Fruit fly (Drosophila melanogaster): ENCODE results near the gene rg.

rg gene

dm6 chrX:5083647-5084096, 1.9 kb upstream of the rg start (continued):
- TF ChIP-seq sna (GFP tag; IDR thresholded peaks at IDR 0.05; ENCODE audit: partially characterized antibody) (no peak), btn (GFP tag; optimal IDR thresholded peaks at IDR 0.05) (peak; percentile 87), Eip74EF (GFP tag; optimal IDR thresholded peaks at IDR 0.05) (peak in 1 of 2 experiments; percentile 88), pfk (GFP tag; optimal IDR thresholded peaks at IDR 0.05) (peak; percentile 26), Myb (GFP tag; optimal IDR thresholded peaks at IDR 0.05) (peak; percentile 81), hkb (optimal IDR thresholded peaks at IDR 0.05) (no peak), hkb (GFP tag; IDR thresholded peaks at IDR 0.05) (peak; percentile 98), Opbp (GFP tag; IDR thresholded peaks at IDR 0.05; ENCODE audit: partially characterized antibody) (no peak), CG7556 (GFP tag; optimal IDR thresholded peaks at IDR 0.05) (peak; percentile 94), prd (optimal IDR thresholded peaks at IDR 0.05) (no peak), prd (GFP tag; IDR thresholded peaks at IDR 0.05) (peak; percentile 98), so (GFP tag; IDR thresholded peaks at IDR 0.05) (peak; percentile 97), CG9932 (GFP tag; IDR thresholded peaks at IDR 0.05) (peak; percentile 95), zfh2 (GFP tag; optimal IDR thresholded peaks at IDR 0.05) (peak; percentile 91), p53 (GFP tag; optimal IDR thresholded peaks at IDR 0.05) (peak; percentile 82), Hr39 (optimal IDR thresholded peaks at IDR 0.05) (no peak), Hey (tag; optimal IDR thresholded peaks at IDR 0.05) (peak; percentile 53), Chrac-16 (GFP tag; optimal IDR thresholded peaks at IDR 0.05) (peak; percentile 90), D19A (tag; optimal IDR thresholded peaks at IDR 0.05) (peak; percentile 78), CG8944 (GFP tag; optimal IDR thresholded peaks at IDR 0.05) (peak; percentile 88), tin (GFP tag; optimal IDR thresholded peaks at IDR 0.05) (peak; percentile 93), CrebB (tag; optimal IDR thresholded peaks at IDR 0.05) (peak; percentile 91), gsb (GFP tag; IDR thresholded peaks at IDR 0.05) (peak; percentile 93), sc (optimal IDR thresholded peaks at IDR 0.05) (no peak), sc (GFP tag; optimal IDR thresholded peaks at IDR 0.05) (peak; percentile 80), Dad (GFP tag; optimal IDR thresholded peaks at IDR 0.05) (peak; percentile 95), HLHmδ (GFP tag; optimal IDR thresholded peaks at IDR 0.05) (peak; percentile 32), fd102C (GFP tag; optimal IDR thresholded peaks at IDR 0.05) (peak; percentile 40), Jarid2 (GFP tag; optimal IDR thresholded peaks at IDR 0.05) (peak; percentile 72), phol (tag; optimal IDR thresholded peaks at IDR 0.05) (peak; percentile 90), Mes4 (GFP tag; optimal IDR thresholded peaks at IDR 0.05) (peak; percentile 92), CG10147 (GFP tag; optimal IDR thresholded peaks at IDR 0.05) (peak; percentile 74), CG5953 (GFP tag; IDR thresholded peaks at IDR 0.05) (peak; percentile 97), bbx (GFP tag; IDR thresholded peaks at IDR 0.05; ENCODE audit: partially characterized antibody) (peak; percentile 47; the same call in 1 of the 2 replicates), CG7987 (GFP tag; optimal IDR thresholded peaks at IDR 0.05) (peak; percentile 85), CG13894 (tag; optimal IDR thresholded peaks at IDR 0.05) (peak; percentile 88), CG10209 (GFP tag; optimal IDR thresholded peaks at IDR 0.05) (peak; percentile 95), ind (GFP tag; optimal IDR thresholded peaks at IDR 0.05) (peak; percentile 92), run (tag; optimal IDR thresholded peaks at IDR 0.05) (peak; percentile 78), maf-S (GFP tag; optimal IDR thresholded peaks at IDR 0.05) (peak; percentile 93), CG6813 (GFP tag; optimal IDR thresholded peaks at IDR 0.05) (peak; percentile 96), CG5245 (GFP tag; optimal IDR thresholded peaks at IDR 0.05) (peak; percentile 93), CG17829 (tag; optimal IDR thresholded peaks at IDR 0.05) (peak; percentile 93), slbo (GFP tag; IDR thresholded peaks at IDR 0.05) (peak; percentile 98), Mad (GFP tag; optimal IDR thresholded peaks at IDR 0.05) (peak; percentile 94), amos (GFP tag; IDR thresholded peaks at IDR 0.05; ENCODE audit: partially characterized antibody) (peak; percentile 32; the same call in 1 of the 2 replicates), MTF-1 (GFP tag; optimal IDR thresholded peaks at IDR 0.05; ENCODE audit: borderline replicate concordance) (peak; percentile 83), CG12104 (GFP tag; optimal IDR thresholded peaks at IDR 0.05) (peak; percentile 81), Lhr (GFP tag; optimal IDR thresholded peaks at IDR 0.05) (peak; percentile 82), BEAF-32 (GFP tag; optimal IDR thresholded peaks at IDR 0.05) (no peak), pzg (GFP tag; optimal IDR thresholded peaks at IDR 0.05) (peak; percentile 31)

Data from whole organism, embryonic.